Worm (Caenorhabditis elegans) whole organism, mixed stage, embryonic: ENCODE measurements around the gene ugt-55.

Experiments
- ceh-43 ChIP-seq: fragments of 200-800 bp; sonication (Bioruptor generic); optimal IDR thresholded peaks from 2 replicates; lab custom pipeline; 2018; ENCODE audit warnings: mild to moderate bottlenecking, missing genetic modification characterization, moderate library complexity, missing compliant biosample characterization
- nhr-12 ChIP-seq: fragments of 150-350 bp; optimal IDR thresholded peaks from 2 replicates; lab custom pipeline; 2014; ENCODE audit warnings: missing biosample characterization, missing genetic modification characterization

DNA sequence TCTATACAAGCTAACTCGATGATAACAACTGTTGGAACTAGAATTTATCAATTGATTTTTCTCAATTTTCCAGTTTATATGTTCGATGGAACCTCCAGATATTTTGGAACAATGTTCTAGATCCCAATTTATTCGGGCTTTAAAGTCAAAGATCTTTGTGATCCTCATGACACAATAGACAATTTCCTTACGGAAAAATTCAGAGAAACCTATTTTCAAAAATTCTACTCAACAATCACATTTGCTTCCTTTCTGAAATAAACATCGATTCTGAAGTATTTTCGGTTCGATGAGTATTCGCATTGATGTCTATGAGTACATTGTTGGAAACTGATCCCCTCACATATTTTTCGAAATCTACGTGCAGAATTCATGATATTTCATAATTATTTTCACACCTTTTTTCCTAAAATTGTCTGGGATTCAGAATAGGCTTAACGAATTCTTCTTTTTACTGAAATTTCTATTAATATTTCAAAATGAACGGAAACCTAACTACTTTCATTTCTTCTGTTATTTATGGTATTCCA lies 50.6 kb downstream of the ugt-55 start, which contains the start of gene srg-45:
- TF ChIP-seq ceh-43 (GFP tag; lab: Kevin White, UChicago) = no peak
- no peak for TF ChIP-seq nhr-12 (tag; lab: Kevin White, UChicago)
